Fruit fly (Drosophila melanogaster) whole organism, embryonic: ENCODE results near the gene CG6689.

Experiments
- Adf1 ChIP-seq: fragments of 200-800 bp; sonication (Bioruptor generic); IDR thresholded peaks from 2 replicates; pipeline ENCODE4 v1.3.6; 2022; ENCODE audit warnings: missing biosample characterization, missing genetic modification characterization
- CG10147 ChIP-seq: fragments of 200-800 bp; sonication (Bioruptor generic); optimal IDR thresholded peaks from 2 replicates; lab custom pipeline; 2019; ENCODE audit warnings: missing biosample characterization, mild to moderate bottlenecking, missing genetic modification characterization, moderate library complexity
- CG12104 ChIP-seq: fragments of 200-800 bp; sonication (Bioruptor generic); optimal IDR thresholded peaks from 3 replicates; lab custom pipeline; 2016; ENCODE audit warnings: missing biosample characterization, missing genetic modification characterization
- CG14441 ChIP-seq: fragments of 200-800 bp; sonication (Bioruptor generic); IDR thresholded peaks from 2 replicates; pipeline ENCODE4 v1.3.6; 2022; ENCODE audit warnings: missing biosample characterization, missing genetic modification characterization
- CG14710 ChIP-seq: fragments of 200-800 bp; sonication (Bioruptor generic); optimal IDR thresholded peaks from 3 replicates; lab custom pipeline; 2019; ENCODE audit warnings: missing biosample characterization, mild to moderate bottlenecking, missing genetic modification characterization, moderate library complexity
- CG1602 ChIP-seq: fragments of 200-800 bp; sonication (Bioruptor generic); optimal IDR thresholded peaks from 3 replicates; lab custom pipeline; 2016; ENCODE audit warnings: missing biosample characterization, missing genetic modification characterization
- CG17328 ChIP-seq: fragments of 200-800 bp; sonication (Bioruptor generic); IDR thresholded peaks from 2 replicates; pipeline ENCODE4 v1.3.6; 2022; ENCODE audit warnings: missing biosample characterization, missing genetic modification characterization
- CG17359 ChIP-seq: fragments of 200-800 bp; sonication (Bioruptor generic); optimal IDR thresholded peaks from 3 replicates; lab custom pipeline; 2018; ENCODE audit warnings: missing biosample characterization, mild to moderate bottlenecking, missing genetic modification characterization, moderate library complexity
- CG17912 ChIP-seq: fragments of 200-800 bp; sonication (Bioruptor generic); optimal IDR thresholded peaks from 2 replicates; lab custom pipeline; 2018; ENCODE audit warnings: missing biosample characterization, mild to moderate bottlenecking, missing genetic modification characterization
- CG1832 ChIP-seq: fragments of 200-800 bp; sonication (Bioruptor generic); optimal IDR thresholded peaks from 2 replicates; lab custom pipeline; 2017; ENCODE audit warnings: missing biosample characterization, mild to moderate bottlenecking, missing genetic modification characterization, inconsistent platforms
- CG2875 ChIP-seq: fragments of 200-800 bp; sonication (Bioruptor generic); optimal IDR thresholded peaks from 2 replicates; lab custom pipeline; 2017; ENCODE audit warnings: missing biosample characterization, mild to moderate bottlenecking, missing genetic modification characterization, missing genetic modification reagents
- CG31388 ChIP-seq: fragments of 200-800 bp; sonication (Bioruptor generic); optimal IDR thresholded peaks from 2 replicates; lab custom pipeline; 2016; ENCODE audit warnings: missing biosample characterization, missing genetic modification characterization
- CG3163 ChIP-seq: fragments of 200-800 bp; sonication (Bioruptor generic); optimal IDR thresholded peaks from 3 replicates; lab custom pipeline; 2016; ENCODE audit warnings: missing biosample characterization, missing genetic modification characterization
- CG42726 ChIP-seq: fragments of 200-800 bp; sonication (Bioruptor generic); IDR thresholded peaks from 2 replicates; pipeline ENCODE4 v1.3.6; 2022; ENCODE audit warnings: missing biosample characterization, missing genetic modification characterization; ENCODE audit not compliant: partially characterized antibody
- CG4854 ChIP-seq: fragments of 200-800 bp; sonication (Bioruptor generic); optimal IDR thresholded peaks from 2 replicates; lab custom pipeline; 2016; ENCODE audit warnings: missing biosample characterization, missing genetic modification characterization, inconsistent platforms
- CG6254 ChIP-seq: fragments of 200-800 bp; sonication (Bioruptor generic); optimal IDR thresholded peaks from 3 replicates; lab custom pipeline; 2017; ENCODE audit warnings: mild to moderate bottlenecking, missing biosample characterization, missing genetic modification reagents, missing genetic modification characterization
- CG6689 ChIP-seq: fragments of 200-800 bp; sonication (Bioruptor generic); IDR thresholded peaks from 2 replicates; pipeline ENCODE4 v1.3.6; 2022; ENCODE audit warnings: missing biosample characterization, missing genetic modification characterization
- CG6813 ChIP-seq: fragments of 200-800 bp; sonication (Bioruptor generic); optimal IDR thresholded peaks from 2 replicates; lab custom pipeline; 2017; ENCODE audit warnings: missing biosample characterization, missing genetic modification characterization, mild to moderate bottlenecking, moderate library complexity, missing genetic modification reagents
- CG8388 ChIP-seq: fragments of 200-800 bp; sonication (Bioruptor generic); optimal IDR thresholded peaks from 2 replicates; lab custom pipeline; 2019; ENCODE audit warnings: missing biosample characterization, mild to moderate bottlenecking, missing genetic modification characterization, moderate library complexity
- CG8924 ChIP-seq: fragments of 200-800 bp; optimal IDR thresholded peaks from 3 replicates; lab custom pipeline; 2019; ENCODE audit warnings: missing biosample characterization, mild to moderate bottlenecking, missing genetic modification characterization, moderate library complexity
- CG9797 ChIP-seq: fragments of 200-800 bp; sonication (Bioruptor generic); optimal IDR thresholded peaks from 3 replicates; lab custom pipeline; 2018; ENCODE audit warnings: missing biosample characterization, mild to moderate bottlenecking, missing genetic modification characterization
- Dad ChIP-seq: fragments of 200-800 bp; sonication (Bioruptor generic); optimal IDR thresholded peaks from 3 replicates; lab custom pipeline; 2016; ENCODE audit warnings: missing biosample characterization, missing genetic modification characterization
- Ets97D ChIP-seq: fragments of 200-800 bp; sonication (Bioruptor generic); optimal IDR thresholded peaks from 3 replicates; lab custom pipeline; 2016; ENCODE audit warnings: missing biosample characterization, missing genetic modification characterization
- Gug ChIP-seq: fragments of 200-800 bp; sonication (Bioruptor generic); IDR thresholded peaks from 4 replicates; pipeline ENCODE4 v1.3.6; 2022; ENCODE audit warnings: missing biosample characterization, missing genetic modification characterization
- HLHmδ ChIP-seq: fragments of 200-800 bp; sonication (Bioruptor generic); optimal IDR thresholded peaks from 2 replicates; lab custom pipeline; 2018; ENCODE audit warnings: missing biosample characterization, mild to moderate bottlenecking, missing genetic modification characterization, moderate library complexity
- Hand ChIP-seq: fragments of 200-800 bp; sonication (Bioruptor generic); optimal IDR thresholded peaks from 2 replicates; lab custom pipeline; 2017; ENCODE audit warnings: mild to moderate bottlenecking, missing biosample characterization, missing genetic modification reagents, missing genetic modification characterization
- Hr3 ChIP-seq: fragments of 200-800 bp; sonication (Bioruptor generic); optimal IDR thresholded peaks from 3 replicates; lab custom pipeline; 2016; ENCODE audit warnings: missing biosample characterization, missing genetic modification characterization
- Med ChIP-seq: fragments of 200-800 bp; sonication (Bioruptor generic); peaks from one replicate; lab custom pipeline; 2016; ENCODE audit warnings: missing biosample characterization, missing genetic modification characterization, mild to moderate bottlenecking, inconsistent platforms, moderate library complexity
- Meics ChIP-seq: fragments of 200-800 bp; sonication (Bioruptor generic); optimal IDR thresholded peaks from 2 replicates; lab custom pipeline; 2017; ENCODE audit warnings: missing biosample characterization, mild to moderate bottlenecking, missing genetic modification characterization
- Opbp ChIP-seq: fragments of 200-800 bp; sonication (Bioruptor generic); IDR thresholded peaks from 3 replicates; pipeline ENCODE4 v1.3.6; 2022; ENCODE audit warnings: missing biosample characterization, missing genetic modification characterization; ENCODE audit not compliant: partially characterized antibody
- Ravus ChIP-seq: fragments of 200-800 bp; sonication (Bioruptor generic); IDR thresholded peaks from 2 replicates; pipeline ENCODE4 v1.3.6; 2022; ENCODE audit warnings: missing biosample characterization, missing genetic modification characterization
- Sox102F ChIP-seq: fragments of 200-800 bp; sonication (Bioruptor generic); optimal IDR thresholded peaks from 2 replicates; lab custom pipeline; 2018; ENCODE audit warnings: missing biosample characterization, mild to moderate bottlenecking, missing genetic modification characterization, moderate library complexity
- Ssrp ChIP-seq: fragments of 200-800 bp; sonication (Bioruptor generic); optimal IDR thresholded peaks from 2 replicates; lab custom pipeline; 2018; ENCODE audit warnings: missing biosample characterization, mild to moderate bottlenecking, missing genetic modification characterization, moderate library complexity
- ara ChIP-seq: fragments of 200-800 bp; sonication (Bioruptor generic); IDR thresholded peaks from 2 replicates; pipeline ENCODE4 v1.3.6; 2022; ENCODE audit warnings: missing biosample characterization, missing genetic modification characterization
- ase ChIP-seq: fragments of 200-800 bp; sonication (Bioruptor generic); IDR thresholded peaks from 3 replicates; pipeline ENCODE4 v1.3.6; 2022; ENCODE audit warnings: missing biosample characterization, missing genetic modification characterization
- bigmax ChIP-seq: fragments of 200-800 bp; sonication (Bioruptor generic); optimal IDR thresholded peaks from 2 replicates; lab custom pipeline; 2018; ENCODE audit warnings: missing biosample characterization, mild to moderate bottlenecking, missing genetic modification characterization
- btn ChIP-seq: fragments of 200-800 bp; sonication (Bioruptor generic); optimal IDR thresholded peaks from 2 replicates; lab custom pipeline; 2016; ENCODE audit warnings: missing biosample characterization, missing genetic modification characterization
- cato ChIP-seq: fragments of 200-800 bp; sonication (Bioruptor generic); optimal IDR thresholded peaks from 2 replicates; lab custom pipeline; 2016; ENCODE audit warnings: missing biosample characterization, missing genetic modification characterization, borderline replicate concordance
- gce ChIP-seq: fragments of 200-800 bp; sonication (Bioruptor generic); IDR thresholded peaks from 3 replicates; pipeline ENCODE4 v1.3.6; 2022; ENCODE audit warnings: missing biosample characterization, missing genetic modification characterization
- gfzf ChIP-seq: fragments of 200-800 bp; sonication (Bioruptor generic); optimal IDR thresholded peaks from 2 replicates; lab custom pipeline; 2016; ENCODE audit warnings: missing biosample characterization, mild to moderate bottlenecking, missing genetic modification characterization, moderate library complexity
- jigr1 ChIP-seq: fragments of 200-800 bp; sonication (Bioruptor generic); IDR thresholded peaks from 3 replicates; pipeline ENCODE4 v1.3.6; 2022; ENCODE audit warnings: missing biosample characterization, missing genetic modification characterization
- kah ChIP-seq: fragments of 200-800 bp; sonication (Bioruptor generic); optimal IDR thresholded peaks from 2 replicates; lab custom pipeline; 2018; ENCODE audit warnings: missing biosample characterization, mild to moderate bottlenecking, missing genetic modification characterization
- klu ChIP-seq: fragments of 200-800 bp; sonication (Bioruptor generic); IDR thresholded peaks from 2 replicates; pipeline ENCODE4 v1.3.6; 2022; ENCODE audit warnings: missing biosample characterization, missing genetic modification characterization
- knrl ChIP-seq: fragments of 200-800 bp; sonication (Bioruptor generic); IDR thresholded peaks from 3 replicates; pipeline ENCODE4 v1.3.6; 2022; ENCODE audit warnings: missing biosample characterization, missing genetic modification characterization; ENCODE audit not compliant: partially characterized antibody
- sd ChIP-seq: fragments of 200-800 bp; sonication (Bioruptor generic); optimal IDR thresholded peaks from 3 replicates; lab custom pipeline; 2018; ENCODE audit warnings: missing biosample characterization, mild to moderate bottlenecking, missing genetic modification characterization, moderate library complexity
- sna ChIP-seq: fragments of 200-800 bp; sonication (Bioruptor generic); IDR thresholded peaks from 2 replicates; pipeline ENCODE4 v1.3.6; 2022; ENCODE audit warnings: missing biosample characterization, missing genetic modification characterization; ENCODE audit not compliant: partially characterized antibody
- sug ChIP-seq: fragments of 200-800 bp; optimal IDR thresholded peaks from 2 replicates; lab custom pipeline; 2019; ENCODE audit warnings: missing biosample characterization, mild to moderate bottlenecking, missing genetic modification characterization, moderate library complexity
- vnd ChIP-seq: fragments of 200-800 bp; sonication (Bioruptor generic); IDR thresholded peaks from 3 replicates; pipeline ENCODE4 v1.3.6; 2022; ENCODE audit warnings: missing biosample characterization, missing genetic modification characterization; ENCODE audit not compliant: partially characterized antibody

CG6689 gene

DNA sequence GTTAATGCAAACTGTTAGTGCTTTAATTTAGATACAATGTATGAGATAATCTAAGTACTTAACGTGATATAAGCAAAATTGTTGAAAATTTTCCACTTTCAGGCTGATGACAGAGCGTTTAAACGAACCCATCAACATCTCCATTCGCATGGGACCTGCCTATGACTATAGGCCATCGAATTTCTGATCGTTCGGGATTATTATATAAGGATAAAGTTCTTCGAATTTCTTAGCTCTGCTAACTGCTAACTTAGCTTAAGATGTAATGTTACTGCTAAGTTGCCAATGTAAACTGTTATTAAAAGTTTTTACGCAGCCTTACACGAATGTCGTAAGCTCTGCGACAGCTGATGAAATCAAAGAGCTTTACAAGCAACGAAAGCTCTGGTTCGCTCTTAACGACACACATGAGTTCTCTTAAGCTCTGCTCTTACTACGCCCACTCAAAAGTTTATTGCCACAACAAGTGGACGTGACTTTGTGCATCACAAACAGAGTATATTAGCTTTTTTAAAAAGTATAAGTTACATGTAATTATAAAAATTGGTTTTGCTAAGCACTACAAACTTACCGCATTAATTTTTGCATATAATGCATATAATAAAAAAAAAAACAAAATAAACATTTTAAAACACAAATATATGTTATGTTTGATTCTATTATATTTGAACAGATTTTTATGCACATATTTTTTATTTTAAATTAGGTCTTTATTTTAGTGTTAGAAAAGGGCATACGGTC is 23.0 kb downstream of the CG6689 start (continued):
- no peak for TF ChIP-seq knrl (GFP tag; lab: Robert Waterston, UW)
- peak; percentile 99 for TF ChIP-seq klu (GFP tag; lab: Robert Waterston, UW)
- peak; percentile 98 for TF ChIP-seq CG12104
- TF ChIP-seq Gug, result peak; percentile 97
- TF ChIP-seq CG14441, result peak; percentile 98
- peak; percentile 87 for TF ChIP-seq cato
- TF ChIP-seq CG9797 (GFP tag; lab: Kevin White, UChicago), result peak; percentile 33
- TF ChIP-seq CG4854, result peak; percentile 85
- TF ChIP-seq ara, result peak; percentile 96
- peak; percentile 99 for TF ChIP-seq Meics (GFP tag; lab: Kevin White, UChicago)
- TF ChIP-seq CG10147, result peak; percentile 99
- TF ChIP-seq CG2875 (GFP tag; lab: Kevin White, UChicago), result peak; percentile 96
- peak; percentile 97 for TF ChIP-seq ase
- TF ChIP-seq Adf1, result peak; percentile 88
- TF ChIP-seq jigr1 (GFP tag; lab: Robert Waterston, UW), result peak; percentile 99
- no peak for TF ChIP-seq HLHmδ (GFP tag; lab: Kevin White, UChicago)
- no peak for TF ChIP-seq Opbp (GFP tag; lab: Robert Waterston, UW)
- peak; percentile 99 for TF ChIP-seq CG17359
- TF ChIP-seq CG14710 (tag; lab: Kevin White, UChicago), result peak; percentile 98
- peak; percentile 98 for TF ChIP-seq CG8388
- no peak for TF ChIP-seq vnd (GFP tag; lab: Robert Waterston, UW)
- peak; percentile 85 for TF ChIP-seq Ets97D (GFP tag; lab: Kevin White, UChicago)
- no peak for TF ChIP-seq sna (GFP tag; lab: Robert Waterston, UW)
- TF ChIP-seq CG42726 (GFP tag; lab: Robert Waterston, UW), result no peak
- peak; percentile 95 for TF ChIP-seq CG8924
- TF ChIP-seq gce, result peak; percentile 96
- TF ChIP-seq CG6689, result peak; percentile 99
- TF ChIP-seq kah, result peak; percentile 97
- peak; percentile 49 for TF ChIP-seq bigmax (GFP tag; lab: Kevin White, UChicago)
- TF ChIP-seq Dad (GFP tag; lab: Kevin White, UChicago), result peak; percentile 95
- TF ChIP-seq gfzf (GFP tag; lab: Kevin White, UChicago), result peak; percentile 3
- peak; percentile 99 for TF ChIP-seq Hr3
- peak; percentile 97 for TF ChIP-seq CG6813 (GFP tag; lab: Kevin White, UChicago)
- TF ChIP-seq sd (tag; lab: Kevin White, UChicago), result peak; percentile 94
- peak; percentile 98 for TF ChIP-seq Med
- TF ChIP-seq Hand (GFP tag; lab: Kevin White, UChicago), result peak; percentile 97
- peak; percentile 10 for TF ChIP-seq btn (GFP tag; lab: Kevin White, UChicago)
- peak; percentile 85 for TF ChIP-seq CG17912 (GFP tag; lab: Kevin White, UChicago)
- TF ChIP-seq Ravus, result peak; percentile 94
- TF ChIP-seq Sox102F, result peak; percentile 99
- peak; percentile 95 for TF ChIP-seq CG17328 (GFP tag; lab: Robert Waterston, UW)
- TF ChIP-seq CG31388, result peak; percentile 88
- peak; percentile 94 for TF ChIP-seq CG6254
- peak; percentile 97 for TF ChIP-seq CG3163 (GFP tag; lab: Kevin White, UChicago)
- TF ChIP-seq CG1602, result peak; percentile 97
- TF ChIP-seq sug (tag; lab: Kevin White, UChicago), result peak; percentile 93
- no peak for TF ChIP-seq CG1832 (GFP tag; lab: Kevin White, UChicago)
- TF ChIP-seq Ssrp (tag; lab: Kevin White, UChicago), result peak; percentile 100
